Worm (Caenorhabditis elegans) whole organism, young adult: ENCODE results near the gene lin-14.

Experiments used
- B0261.1 ChIP-seq: sonication (generic microtip); optimal IDR thresholded peaks from 2 replicates; lab custom pipeline; 2016; ENCODE audit warnings: mild to moderate bottlenecking, missing genetic modification characterization, moderate library complexity, missing compliant biosample characterization
- F33H1.4 ChIP-seq: fragments of 200-800 bp; sonication (Bioruptor generic); IDR thresholded peaks from 2 replicates; pipeline ENCODE4 v1.3.6; 2022; ENCODE audit warnings: missing genetic modification reagents, missing genetic modification characterization, missing compliant biosample characterization
- F37B4.10 ChIP-seq: fragments of 200-800 bp; sonication (Bioruptor generic); IDR thresholded peaks from 2 replicates; pipeline ENCODE4 v1.3.6; 2022; ENCODE audit warnings: missing genetic modification characterization, missing compliant biosample characterization
- F57A8.1 ChIP-seq: fragments of 200-800 bp; sonication (Bioruptor generic); optimal IDR thresholded peaks from 2 replicates; lab custom pipeline; 2018; ENCODE audit warnings: mild to moderate bottlenecking, missing genetic modification characterization, moderate library complexity, missing compliant biosample characterization
- F57C9.4 ChIP-seq: sonication (generic microtip); optimal IDR thresholded peaks from 2 replicates; lab custom pipeline; 2017; ENCODE audit warnings: mild to moderate bottlenecking, missing genetic modification characterization, missing compliant biosample characterization
- K12H6.12 ChIP-seq: fragments of 200-800 bp; sonication (Bioruptor generic); optimal IDR thresholded peaks from 2 replicates; lab custom pipeline; 2018; ENCODE audit warnings: mild to moderate bottlenecking, missing genetic modification characterization, missing compliant biosample characterization
- Y53G8AR.9 ChIP-seq: fragments of 200-800 bp; sonication (Bioruptor generic); conservative IDR thresholded peaks from 2 replicates; pipeline ENCODE4 v1.3.6; 2022; ENCODE audit warnings: missing genetic modification reagents, missing genetic modification characterization, missing compliant biosample characterization
- ZK185.1 ChIP-seq: sonication (generic microtip); optimal IDR thresholded peaks from 2 replicates; lab custom pipeline; 2016; ENCODE audit warnings: mild to moderate bottlenecking, missing genetic modification characterization, missing compliant biosample characterization; ENCODE audit not compliant: poor library complexity, severe bottlenecking
- ama-1 ChIP-seq, 3 experiments: fragments of 150-350 bp in 1 of 3; sonication (generic microtip) in 2 of 3; optimal IDR thresholded peaks; 2 replicates each; lab custom pipeline; 2014 to 2018; ENCODE audit warnings: missing biosample characterization in 2 of 3, missing genetic modification characterization in 2 of 3, missing genetic modification reagents in 2 of 3
- atf-7 ChIP-seq: sonication (generic microtip); optimal IDR thresholded peaks from 2 replicates; lab custom pipeline; 2017; ENCODE audit warnings: mild to moderate bottlenecking, missing genetic modification characterization, missing compliant biosample characterization
- attf-5 ChIP-seq: fragments of 200-800 bp; sonication (Bioruptor generic); optimal IDR thresholded peaks from 2 replicates; lab custom pipeline; 2018; ENCODE audit warnings: mild to moderate bottlenecking, missing genetic modification characterization, missing compliant biosample characterization
- bed-1 ChIP-seq: fragments of 200-800 bp; sonication (Bioruptor generic); IDR thresholded peaks from 2 replicates; pipeline ENCODE4 v1.3.6; 2022; ENCODE audit warnings: missing genetic modification reagents, missing genetic modification characterization, missing compliant biosample characterization
- cebp-1 ChIP-seq, 2 experiments: fragments of 200-800 bp in 1 of 2; sonication (Bioruptor generic) in 1 of 2; sonication (generic microtip) in 1 of 2; IDR thresholded peaks in 1 of 2; optimal IDR thresholded peaks in 1 of 2; 2 replicates each; pipeline versions ENCODE4 v1.3.6 to Lab custom; 2017 to 2022; ENCODE audit warnings: missing compliant biosample characterization in 2 of 2, missing genetic modification characterization in 2 of 2, mild to moderate bottlenecking in 1 of 2, missing genetic modification reagents in 1 of 2, moderate library complexity in 1 of 2
- ceh-100 ChIP-seq: fragments of 200-800 bp; sonication (Bioruptor generic); IDR thresholded peaks from 2 replicates; pipeline ENCODE4 v1.3.6; 2022; ENCODE audit warnings: missing genetic modification reagents, missing genetic modification characterization, missing compliant biosample characterization
- ceh-27 ChIP-seq: fragments of 200-800 bp; sonication (Bioruptor generic); optimal IDR thresholded peaks from 2 replicates; lab custom pipeline; 2018; ENCODE audit warnings: mild to moderate bottlenecking, missing genetic modification characterization, moderate library complexity, missing compliant biosample characterization
- ceh-79 ChIP-seq: sonication (generic microtip); optimal IDR thresholded peaks from 2 replicates; lab custom pipeline; 2017; ENCODE audit warnings: mild to moderate bottlenecking, missing genetic modification characterization, missing compliant biosample characterization
- chd-7 ChIP-seq: sonication (generic microtip); optimal IDR thresholded peaks from 2 replicates; lab custom pipeline; 2016; ENCODE audit warnings: mild to moderate bottlenecking, missing genetic modification characterization, moderate library complexity, missing compliant biosample characterization
- dpl-1 ChIP-seq: fragments of 150-350 bp; optimal IDR thresholded peaks from 2 replicates; lab custom pipeline; 2014; ENCODE audit warnings: missing biosample characterization, missing genetic modification reagents, missing genetic modification characterization
- egl-18 ChIP-seq: fragments of 200-800 bp; sonication (Bioruptor generic); IDR thresholded peaks from 2 replicates; pipeline ENCODE4 v1.3.6; 2022; ENCODE audit warnings: missing genetic modification reagents, missing genetic modification characterization, missing compliant biosample characterization
- egl-44 ChIP-seq: fragments of 200-800 bp; sonication (Bioruptor generic); IDR thresholded peaks from 2 replicates; pipeline ENCODE4 v1.3.6; 2022; ENCODE audit warnings: missing genetic modification reagents, missing genetic modification characterization, missing compliant biosample characterization
- egrh-3 ChIP-seq: fragments of 200-800 bp; sonication (Bioruptor generic); IDR thresholded peaks from 2 replicates; pipeline ENCODE4 v1.3.6; 2022; ENCODE audit warnings: missing genetic modification reagents, missing genetic modification characterization, missing compliant biosample characterization
- ekl-4 ChIP-seq: fragments of 200-800 bp; sonication (Bioruptor generic); IDR thresholded peaks from 2 replicates; pipeline ENCODE4 v1.3.6; 2022; ENCODE audit warnings: missing genetic modification reagents, missing genetic modification characterization, missing compliant biosample characterization
- ets-4 ChIP-seq: fragments of 200-800 bp; sonication (Bioruptor generic); optimal IDR thresholded peaks from 2 replicates; lab custom pipeline; 2018; ENCODE audit warnings: mild to moderate bottlenecking, missing genetic modification characterization, missing compliant biosample characterization
- fkh-3 ChIP-seq: sonication (generic microtip); optimal IDR thresholded peaks from 2 replicates; lab custom pipeline; 2016; ENCODE audit warnings: mild to moderate bottlenecking, missing genetic modification characterization, missing compliant biosample characterization
- hlh-12 ChIP-seq: sonication (generic microtip); optimal IDR thresholded peaks from 2 replicates; lab custom pipeline; 2016; ENCODE audit warnings: missing genetic modification characterization, missing compliant biosample characterization
- hmg-1.2 ChIP-seq: fragments of 200-800 bp; sonication (Bioruptor generic); IDR thresholded peaks from 2 replicates; pipeline ENCODE4 v1.3.6; 2022; ENCODE audit warnings: missing genetic modification reagents, missing genetic modification characterization, missing compliant biosample characterization
- hrde-1 ChIP-seq: sonication (generic microtip); optimal IDR thresholded peaks from 2 replicates; lab custom pipeline; 2016; ENCODE audit warnings: missing genetic modification characterization, mild to moderate bottlenecking, missing compliant biosample characterization, moderate library complexity, missing genotype, missing genetic modification reagents, borderline replicate concordance
- hsf-1 ChIP-seq: fragments of 200-800 bp; sonication (Bioruptor generic); IDR thresholded peaks from 2 replicates; pipeline ENCODE4 v1.3.6; 2022; ENCODE audit warnings: missing genetic modification reagents, missing genetic modification characterization, missing compliant biosample characterization
- lir-1 ChIP-seq: fragments of 200-800 bp; sonication (Bioruptor generic); conservative IDR thresholded peaks from 2 replicates; pipeline ENCODE4 v1.3.6; 2022; ENCODE audit warnings: missing genetic modification reagents, missing genetic modification characterization, missing compliant biosample characterization
- mxl-1 ChIP-seq: sonication (generic microtip); optimal IDR thresholded peaks from 2 replicates; lab custom pipeline; 2016; ENCODE audit warnings: missing genetic modification characterization, missing compliant biosample characterization
- nfya-2 ChIP-seq: fragments of 200-800 bp; sonication (Bioruptor generic); IDR thresholded peaks from 2 replicates; pipeline ENCODE4 v1.3.6; 2022; ENCODE audit warnings: missing genetic modification reagents, missing genetic modification characterization, missing compliant biosample characterization
- nhr-27 ChIP-seq: fragments of 200-800 bp; sonication (Bioruptor generic); optimal IDR thresholded peaks from 2 replicates; lab custom pipeline; 2018; ENCODE audit warnings: mild to moderate bottlenecking, missing genetic modification characterization, moderate library complexity, missing compliant biosample characterization
- nhr-80 ChIP-seq: sonication (generic microtip); optimal IDR thresholded peaks from 2 replicates; lab custom pipeline; 2016; ENCODE audit warnings: missing genetic modification characterization, missing compliant biosample characterization
- pbrm-1 ChIP-seq: fragments of 200-800 bp; sonication (Bioruptor generic); IDR thresholded peaks from 2 replicates; pipeline ENCODE4 v1.3.6; 2022; ENCODE audit warnings: missing genetic modification reagents, missing genetic modification characterization, missing compliant biosample characterization
- pha-4 ChIP-seq: fragments of 150-350 bp; sonication (generic microtip); optimal IDR thresholded peaks from 2 replicates; lab custom pipeline; 2014; ENCODE audit warnings: missing biosample characterization, missing genetic modification reagents, missing genetic modification characterization
- snpc-1.3 ChIP-seq: sonication (generic microtip); optimal IDR thresholded peaks from 2 replicates; lab custom pipeline; 2017; ENCODE audit warnings: missing genetic modification characterization, mild to moderate bottlenecking, missing compliant biosample characterization, antibody characterized with exemption, moderate library complexity, missing genotype, missing genetic modification reagents; ENCODE audit not compliant: insufficient read depth
- snpc-4 ChIP-seq, 5 experiments: fragments of 150-350 bp in 1 of 5; sonication (generic microtip) in 4 of 5; optimal IDR thresholded peaks; 2 replicates each; lab custom pipeline; 2014 to 2018; ENCODE audit warnings: missing genetic modification characterization in 5 of 5, missing biosample characterization in 3 of 5, antibody characterized with exemption in 2 of 5, mild to moderate bottlenecking in 2 of 5, missing compliant biosample characterization in 2 of 5, missing genotype in 2 of 5, moderate library complexity in 2 of 5, missing genetic modification reagents in 1 of 5
- somi-1 ChIP-seq: fragments of 200-800 bp; sonication (Bioruptor generic); optimal IDR thresholded peaks from 2 replicates; lab custom pipeline; 2018; ENCODE audit warnings: mild to moderate bottlenecking, missing genetic modification characterization, missing compliant biosample characterization
- sptf-2 ChIP-seq: fragments of 200-800 bp; sonication (Bioruptor generic); optimal IDR thresholded peaks from 2 replicates; lab custom pipeline; 2018; ENCODE audit warnings: mild to moderate bottlenecking, missing genetic modification characterization, missing compliant biosample characterization
- ztf-18 ChIP-seq: sonication (generic microtip); optimal IDR thresholded peaks from 2 replicates; lab custom pipeline; 2016; ENCODE audit warnings: missing genotype, mild to moderate bottlenecking, missing genetic modification characterization, missing compliant biosample characterization
- ztf-3 ChIP-seq: fragments of 200-800 bp; sonication (Bioruptor generic); optimal IDR thresholded peaks from 2 replicates; lab custom pipeline; 2018; ENCODE audit warnings: mild to moderate bottlenecking, missing genetic modification characterization, missing compliant biosample characterization

lin-14 gene

DNA sequence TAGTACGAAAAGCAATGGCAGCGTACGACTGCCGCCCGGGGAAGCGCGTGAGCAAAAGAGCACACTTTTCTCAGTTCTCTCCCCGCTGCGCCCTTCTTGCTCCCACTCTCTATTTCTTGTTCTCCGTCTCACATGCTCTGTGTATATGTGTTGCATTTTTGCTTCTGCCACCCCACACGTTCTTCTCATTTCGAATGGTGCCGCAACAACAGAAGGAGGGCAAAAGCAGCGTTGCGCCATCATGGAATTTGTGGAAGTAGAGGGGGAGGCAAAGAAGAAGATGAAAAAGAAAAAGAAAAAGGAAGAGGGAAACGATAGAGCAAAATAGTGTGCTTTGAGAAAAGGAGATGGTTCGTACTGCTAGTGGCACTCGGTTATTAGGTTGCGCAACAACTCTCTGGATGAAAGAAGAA, 2.0 kb downstream of the lin-14 start (continued):
- TF ChIP-seq hrde-1 (tag; lab: Kevin White, UChicago), result no peak
- no peak for TF ChIP-seq snpc-4 (GFP tag; optimal IDR thresholded peaks at IDR 0.05; lab: Kevin White, UChicago)
- peak in 1 of 4 experiments; percentile 22 for TF ChIP-seq snpc-4 (tag; optimal IDR thresholded peaks at IDR 0.05; lab: Kevin White, UChicago)
- no peak for TF ChIP-seq cebp-1 (GFP tag; IDR thresholded peaks at IDR 0.05; lab: Robert Waterston, UW)
- peak; percentile 75 for TF ChIP-seq cebp-1 (tag; optimal IDR thresholded peaks at IDR 0.05; lab: Kevin White, UChicago)
- peak; percentile 8; the same call in 1 of the 2 replicates for TF ChIP-seq pbrm-1
- TF ChIP-seq, all 124 proteins: peak for 22

DNA sequence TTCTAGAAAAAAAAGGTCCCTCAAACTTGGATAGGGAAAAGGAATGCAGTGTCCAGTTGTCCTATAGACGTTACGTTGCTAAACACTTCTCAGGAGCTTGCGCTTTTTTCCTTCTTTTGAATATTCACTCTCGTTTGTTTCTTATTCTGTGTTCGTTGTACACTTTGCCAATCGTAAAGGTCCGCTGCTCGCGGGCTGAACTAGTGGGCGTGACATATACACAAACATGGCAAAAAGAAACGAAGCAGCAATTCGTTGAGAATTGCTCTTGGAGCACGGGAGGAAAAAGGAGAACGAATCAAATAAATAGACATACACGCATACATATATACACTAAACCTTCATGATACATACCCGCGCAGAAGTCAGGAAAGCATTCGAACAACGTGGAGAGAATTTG, 3.5 kb downstream of the lin-14 start:
- TF ChIP-seq nfya-2 (GFP tag; lab: Robert Waterston, UW), result no peak
- TF ChIP-seq sptf-2, result no peak
- TF ChIP-seq hsf-1 (GFP tag; lab: Robert Waterston, UW), result no peak
- no peak for TF ChIP-seq nhr-27 (tag; lab: Kevin White, UChicago)
- TF ChIP-seq ceh-100 (GFP tag; lab: Robert Waterston, UW), result no peak
- TF ChIP-seq, all 124 proteins: peak for 0

DNA sequence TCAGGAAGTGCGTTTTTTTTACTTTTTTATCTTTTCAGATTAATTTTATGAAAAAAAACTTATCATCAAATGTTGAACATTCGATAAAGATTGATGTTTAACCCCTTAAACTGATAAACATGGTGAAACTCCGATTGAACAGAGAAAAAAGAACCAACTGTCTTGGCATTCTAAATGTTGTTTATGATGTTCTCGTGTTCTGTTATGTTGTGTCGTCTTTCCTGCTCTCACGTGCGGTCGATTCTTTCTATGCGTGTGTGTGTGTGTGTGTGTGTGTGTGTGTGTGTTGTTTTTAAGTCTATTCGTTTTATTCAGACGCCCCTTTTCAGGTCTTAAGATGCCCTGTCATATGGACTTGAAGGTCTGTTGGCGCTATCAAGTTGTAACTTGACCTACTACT, 4.2 kb downstream of the lin-14 start:
- TF ChIP-seq lir-1 (peak; percentile 75; the same call in 1 of the 2 replicates), egrh-3 (GFP tag; lab: Robert Waterston, UW) (peak; percentile 8; the same call in 1 of the 2 replicates), cebp-1 (GFP tag; IDR thresholded peaks at IDR 0.05; lab: Robert Waterston, UW) (no peak), cebp-1 (tag; optimal IDR thresholded peaks at IDR 0.05; lab: Kevin White, UChicago) (peak; percentile 64), ceh-27 (GFP tag; lab: Kevin White, UChicago) (peak; percentile 40), attf-5 (GFP tag; lab: Kevin White, UChicago) (peak; percentile 27), snpc-1.3 (tag; lab: Kevin White, UChicago) (no peak), K12H6.12 (peak; percentile 54), ceh-79 (tag; lab: Kevin White, UChicago) (no peak), chd-7 (tag; lab: Kevin White, UChicago) (peak; percentile 45), hmg-1.2 (GFP tag; lab: Robert Waterston, UW) (peak; percentile 27; the same call in 1 of the 2 replicates), nhr-80 (tag; lab: Kevin White, UChicago) (peak; percentile 63), fkh-3 (tag; lab: Kevin White, UChicago) (no peak)

DNA sequence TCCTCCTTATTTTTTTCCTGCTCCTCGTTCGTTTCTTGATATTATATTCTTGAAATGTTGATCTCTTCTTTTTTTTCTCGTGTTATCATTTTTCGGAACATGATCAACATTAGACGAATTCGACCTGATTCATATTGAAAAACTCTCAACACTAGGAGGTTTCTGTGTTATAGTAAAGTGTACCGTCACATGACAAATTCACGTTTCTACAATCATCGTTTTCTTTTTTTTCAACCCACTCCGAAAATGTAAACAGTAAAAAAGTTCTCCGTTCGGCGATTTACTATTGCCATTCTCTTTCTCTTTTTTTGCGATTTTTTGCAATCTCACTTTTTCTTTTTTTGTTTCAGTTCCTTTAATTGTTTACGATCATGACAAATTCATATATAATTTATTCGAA, 6.0 kb downstream of the lin-14 start:
- TF ChIP-seq egl-44 (GFP tag; lab: Robert Waterston, UW) (no peak), B0261.1 (tag; lab: Kevin White, UChicago) (no peak), hlh-12 (tag; lab: Kevin White, UChicago) (no peak), bed-1 (no peak), pha-4 (peak; percentile 38), F57C9.4 (tag; lab: Kevin White, UChicago) (no peak)

DNA sequence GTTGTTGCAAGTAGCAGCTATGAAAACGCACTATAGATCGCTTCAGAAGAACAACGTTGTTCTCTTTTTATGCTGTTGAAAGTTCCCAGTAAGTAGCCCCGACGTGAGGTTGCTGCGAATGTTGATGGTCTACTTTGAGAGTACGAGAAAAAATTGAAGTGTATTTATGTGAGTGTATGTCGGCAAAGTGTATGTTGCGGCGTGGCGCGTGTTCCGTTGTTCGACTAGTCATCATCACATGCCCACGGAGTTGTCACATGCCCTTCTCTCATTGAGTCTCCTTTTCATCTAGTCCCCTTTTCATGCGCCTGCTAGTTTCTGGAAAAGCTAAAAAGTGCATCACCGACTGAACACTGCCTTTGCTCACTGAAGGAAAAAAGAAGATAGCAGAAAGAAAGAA, 6.5 kb downstream of the lin-14 start:
- no peak for TF ChIP-seq ZK185.1 (tag; lab: Kevin White, UChicago)
- peak; percentile 83 for TF ChIP-seq somi-1 (GFP tag; lab: Kevin White, UChicago)
- TF ChIP-seq Y53G8AR.9 (GFP tag; lab: Robert Waterston, UW), result 0 out of 2 replicates have a peak, but pooled peaks have one; percentile 32
- peak; percentile 35 for TF ChIP-seq atf-7 (tag; lab: Kevin White, UChicago)
- TF ChIP-seq ekl-4, result 0 out of 2 replicates have a peak, but pooled peaks have one; percentile 32
- no peak for TF ChIP-seq F57A8.1 (GFP tag; lab: Kevin White, UChicago)
- no peak for TF ChIP-seq mxl-1 (tag; lab: Kevin White, UChicago)
- 0 out of 2 replicates have a peak, but pooled peaks have one; percentile 68 for TF ChIP-seq F37B4.10 (GFP tag; lab: Robert Waterston, UW)
- no peak for TF ChIP-seq F33H1.4 (GFP tag; lab: Robert Waterston, UW)
- TF ChIP-seq ztf-3 (GFP tag; lab: Kevin White, UChicago), result no peak
- peak; percentile 2 for TF ChIP-seq ets-4
- TF ChIP-seq egl-18 (GFP tag; lab: Robert Waterston, UW), result no peak
- no peak for TF ChIP-seq dpl-1
- no peak for TF ChIP-seq ztf-18 (tag; lab: Kevin White, UChicago)
- no peak for TF ChIP-seq ama-1 (optimal IDR thresholded peaks at IDR 0.05; lab: Kevin White, UChicago)
- no peak for TF ChIP-seq ama-1 (GFP tag; optimal IDR thresholded peaks at IDR 0.05; lab: Kevin White, UChicago)
